Fruit fly (Drosophila melanogaster): ENCODE results near the gene Nedd8.

The Nedd8 gene

dm6 chr2L:18985201-18986124 is 33.8 kb upstream of the Nedd8 start (continued):
- peak; percentile 16 for TF ChIP-seq CG2678 (tag; optimal IDR thresholded peaks at IDR 0.05)
- peak; percentile 26 for TF ChIP-seq Med (GFP tag)
- no peak for TF ChIP-seq amos (GFP tag; IDR thresholded peaks at IDR 0.05; ENCODE audit: partially characterized antibody)
- TF ChIP-seq sug (tag; optimal IDR thresholded peaks at IDR 0.05) = peak; percentile 62
- peak; percentile 38 for TF ChIP-seq Hmr (GFP tag; optimal IDR thresholded peaks at IDR 0.05)
- TF ChIP-seq Ets65A (GFP tag) = peak; percentile 8
- no peak for TF ChIP-seq CG6689 (GFP tag; IDR thresholded peaks at IDR 0.05)
- TF ChIP-seq exex (tag; optimal IDR thresholded peaks at IDR 0.05) = peak; percentile 90
- TF ChIP-seq Atf-2 (GFP tag; optimal IDR thresholded peaks at IDR 0.05) = no peak
- TF ChIP-seq grau (tag; optimal IDR thresholded peaks at IDR 0.05) = peak; percentile 71
- no peak for TF ChIP-seq CG4282 (GFP tag; optimal IDR thresholded peaks at IDR 0.05)
- peak; percentile 36 for TF ChIP-seq CG2120 (GFP tag; optimal IDR thresholded peaks at IDR 0.05)
- 0 out of 3 replicates have a peak, but pooled peaks have one; percentile 14 for TF ChIP-seq row (GFP tag; IDR thresholded peaks at IDR 0.05)
- no peak for TF ChIP-seq CoRest (tag; optimal IDR thresholded peaks at IDR 0.05)
- peak; percentile 87 for TF ChIP-seq grn (GFP tag; optimal IDR thresholded peaks at IDR 0.05)
- peak; percentile 28 for TF ChIP-seq CG18599 (GFP tag; optimal IDR thresholded peaks at IDR 0.05)

dm6 chr2L:18984158-18984557 is 32.5 kb upstream of the Nedd8 start:
- TF ChIP-seq MBD-R2 (GFP tag; IDR thresholded peaks at IDR 0.05) = no peak
- no peak for TF ChIP-seq CG18476 (GFP tag; optimal IDR thresholded peaks at IDR 0.05)
- TF ChIP-seq CG3995 (GFP tag; optimal IDR thresholded peaks at IDR 0.05) = no peak
- TF ChIP-seq run (tag; optimal IDR thresholded peaks at IDR 0.05) = no peak
- TF ChIP-seq Ets65A (GFP tag) = peak; percentile 20
- TF ChIP-seq stc (GFP tag; IDR thresholded peaks at IDR 0.05) = no peak
- no peak for TF ChIP-seq pum (GFP tag; optimal IDR thresholded peaks at IDR 0.05)
- peak; percentile 24 for TF ChIP-seq nom (GFP tag; optimal IDR thresholded peaks at IDR 0.05)
- TF ChIP-seq HmgD (GFP tag; optimal IDR thresholded peaks at IDR 0.05) = no peak
- TF ChIP-seq tll (GFP tag; optimal IDR thresholded peaks at IDR 0.05) = no peak
- peak; percentile 65 for TF ChIP-seq sens (GFP tag)
- TF ChIP-seq bab2 (GFP tag; optimal IDR thresholded peaks at IDR 0.05) = no peak
- no peak for TF ChIP-seq tap (tag; optimal IDR thresholded peaks at IDR 0.05)
- TF ChIP-seq slou (GFP tag; optimal IDR thresholded peaks at IDR 0.05) = no peak
- TF ChIP-seq CG8765 (GFP tag; IDR thresholded peaks at IDR 0.05) = no peak
- no peak for TF ChIP-seq Mrtf (GFP tag; IDR thresholded peaks at IDR 0.05)
- no peak for TF ChIP-seq pzg (GFP tag; optimal IDR thresholded peaks at IDR 0.05)
- no peak for TF ChIP-seq trem (tag; optimal IDR thresholded peaks at IDR 0.05)

dm6 chr2L:18982826-18983758 is 31.5 kb upstream of the Nedd8 start:
- no peak for TF ChIP-seq BEAF-32 (GFP tag; optimal IDR thresholded peaks at IDR 0.05)
- TF ChIP-seq bsh (GFP tag; optimal IDR thresholded peaks at IDR 0.05) = peak in 1 of 2 experiments; percentile 15
- TF ChIP-seq CG14710 (tag; optimal IDR thresholded peaks at IDR 0.05) = no peak
- peak; percentile 1 for TF ChIP-seq CG8924 (tag; optimal IDR thresholded peaks at IDR 0.05)
- no peak for TF ChIP-seq ro (GFP tag; IDR thresholded peaks at IDR 0.05)
- TF ChIP-seq Sox102F (GFP tag; optimal IDR thresholded peaks at IDR 0.05) = peak; percentile 3
- TF ChIP-seq Dek (tag; optimal IDR thresholded peaks at IDR 0.05) = no peak
- TF ChIP-seq CG7556 (GFP tag; optimal IDR thresholded peaks at IDR 0.05) = peak; percentile 33
- TF ChIP-seq CG17385 (GFP tag; optimal IDR thresholded peaks at IDR 0.05) = peak; percentile 3
- TF ChIP-seq CG18262 (tag; optimal IDR thresholded peaks at IDR 0.05) = peak; percentile 25
- no peak for TF ChIP-seq Eip74EF (GFP tag; optimal IDR thresholded peaks at IDR 0.05)
- TF ChIP-seq dmrt11E (tag; optimal IDR thresholded peaks at IDR 0.05) = no peak

Measured in whole organism, embryonic.